Worm (Caenorhabditis elegans): Measurements from ENCODE around the gene ugt-43.

DNA sequence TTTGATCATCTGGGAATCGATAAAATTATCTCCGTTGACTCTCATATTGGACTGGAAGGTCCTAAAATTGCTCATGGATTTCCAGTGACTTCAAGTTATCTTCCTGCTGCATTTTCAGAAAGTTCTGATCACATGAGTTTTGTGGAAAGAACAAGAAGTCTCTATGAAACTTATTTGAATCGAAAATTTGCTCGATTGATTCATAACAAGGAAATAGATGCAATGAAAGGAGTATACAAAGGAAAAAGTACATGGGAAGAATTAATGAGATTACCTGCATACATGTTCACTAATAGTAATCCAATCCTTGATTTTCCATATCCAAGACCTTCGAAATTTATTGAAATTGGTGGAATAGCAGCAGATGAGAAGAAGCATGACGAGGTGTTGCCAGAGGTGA lies 1.4 kb downstream of the ugt-43 start:
- TF ChIP-seq ztf-11 (tag; optimal IDR thresholded peaks at IDR 0.05) = no peak
- TF ChIP-seq unc-62 (GFP tag; optimal IDR thresholded peaks at IDR 0.05) = no peak
- TF ChIP-seq nhr-76 (tag; optimal IDR thresholded peaks at IDR 0.05) = no peak
- no peak for TF ChIP-seq blmp-1 (tag; optimal IDR thresholded peaks at IDR 0.05)
- TF ChIP-seq ceh-43 (GFP tag; optimal IDR thresholded peaks at IDR 0.05) = no peak
- no peak for TF ChIP-seq hlh-1 (tag; optimal IDR thresholded peaks at IDR 0.05)

Data from whole organism, mixed stage, embryonic.